Worm (Caenorhabditis elegans) whole organism, late embryonic: ENCODE results near the gene clec-256.
A peak's percentile ranks its signal among the peaks of the same experiment; 100 is the strongest.

ENCODE experiments used
- C08G9.2 ChIP-seq: sonication (generic microtip); optimal IDR thresholded peaks from 2 replicates; lab custom pipeline; 2016; ENCODE audit warnings: mild to moderate bottlenecking, missing genetic modification characterization, moderate library complexity, missing compliant biosample characterization
- C38D4.7 ChIP-seq: fragments of 200-800 bp; sonication (Bioruptor generic); optimal IDR thresholded peaks from 2 replicates; lab custom pipeline; 2018; ENCODE audit warnings: mild to moderate bottlenecking, missing genetic modification characterization, moderate library complexity, missing compliant biosample characterization
- Y22D7AL.16 ChIP-seq: sonication (generic microtip); optimal IDR thresholded peaks from 2 replicates; lab custom pipeline; 2016; ENCODE audit warnings: missing genetic modification characterization, missing compliant biosample characterization
- ama-1 ChIP-seq: fragments of 150-350 bp; optimal IDR thresholded peaks from 2 replicates; lab custom pipeline; 2014
- ceh-18 ChIP-seq: sonication (generic microtip); optimal IDR thresholded peaks from 2 replicates; lab custom pipeline; 2016; ENCODE audit warnings: missing genetic modification characterization, missing compliant biosample characterization
- ceh-19 ChIP-seq: fragments of 200-800 bp; sonication (Bioruptor generic); optimal IDR thresholded peaks from 2 replicates; lab custom pipeline; 2018; ENCODE audit warnings: mild to moderate bottlenecking, missing genetic modification characterization, missing compliant biosample characterization
- ceh-2 ChIP-seq: sonication (generic microtip); optimal IDR thresholded peaks from 2 replicates; lab custom pipeline; 2016; ENCODE audit warnings: missing genotype, missing genetic modification characterization, missing compliant biosample characterization
- ceh-22 ChIP-seq: sonication (generic microtip); optimal IDR thresholded peaks from 2 replicates; lab custom pipeline; 2017; ENCODE audit warnings: missing biosample characterization, missing genetic modification characterization
- ceh-24 ChIP-seq: sonication (generic microtip); optimal IDR thresholded peaks from 2 replicates; lab custom pipeline; 2016; ENCODE audit warnings: mild to moderate bottlenecking, missing genetic modification characterization, missing compliant biosample characterization
- ceh-31 ChIP-seq: sonication (generic microtip); optimal IDR thresholded peaks from 2 replicates; lab custom pipeline; 2016; ENCODE audit warnings: missing genetic modification characterization, missing compliant biosample characterization
- ceh-34 ChIP-seq: sonication (generic microtip); optimal IDR thresholded peaks from 2 replicates; lab custom pipeline; 2016; ENCODE audit warnings: mild to moderate bottlenecking, missing genetic modification characterization, missing compliant biosample characterization
- ceh-45 ChIP-seq: fragments of 200-800 bp; sonication (Bioruptor generic); IDR thresholded peaks from 2 replicates; pipeline ENCODE4 v1.3.6; 2022; ENCODE audit warnings: missing genetic modification reagents, missing genetic modification characterization, missing compliant biosample characterization
- ceh-48 ChIP-seq: sonication (generic microtip); optimal IDR thresholded peaks from 2 replicates; lab custom pipeline; 2016; ENCODE audit warnings: missing genetic modification characterization, inconsistent platforms, missing compliant biosample characterization
- ceh-6 ChIP-seq: fragments of 200-800 bp; sonication (Bioruptor generic); optimal IDR thresholded peaks from 2 replicates; lab custom pipeline; 2018; ENCODE audit warnings: mild to moderate bottlenecking, missing genetic modification characterization, missing compliant biosample characterization
- dmd-4 ChIP-seq: sonication (generic microtip); optimal IDR thresholded peaks from 2 replicates; lab custom pipeline; 2016; ENCODE audit warnings: borderline replicate concordance, missing genetic modification characterization, missing compliant biosample characterization
- dve-1 ChIP-seq: sonication (generic microtip); optimal IDR thresholded peaks from 2 replicates; lab custom pipeline; 2017; ENCODE audit warnings: antibody characterized with exemption, mild to moderate bottlenecking, missing genetic modification characterization, missing compliant biosample characterization
- elt-2 ChIP-seq: sonication (generic microtip); optimal IDR thresholded peaks from 2 replicates; lab custom pipeline; 2016; ENCODE audit warnings: missing genetic modification reagents, missing genetic modification characterization, missing compliant biosample characterization
- elt-4 ChIP-seq: sonication (generic microtip); optimal IDR thresholded peaks from 2 replicates; lab custom pipeline; 2016; ENCODE audit warnings: missing genetic modification characterization, missing compliant biosample characterization
- ets-4 ChIP-seq: sonication (generic microtip); optimal IDR thresholded peaks from 2 replicates; lab custom pipeline; 2016; ENCODE audit warnings: missing genetic modification characterization, missing compliant biosample characterization
- eyg-1 ChIP-seq: sonication (generic microtip); optimal IDR thresholded peaks from 2 replicates; lab custom pipeline; 2016; ENCODE audit warnings: missing genotype, missing genetic modification characterization, missing compliant biosample characterization
- fax-1 ChIP-seq: sonication (generic microtip); optimal IDR thresholded peaks from 2 replicates; lab custom pipeline; 2016; ENCODE audit warnings: missing genotype, missing genetic modification characterization, missing compliant biosample characterization
- fkh-10 ChIP-seq: fragments of 150-350 bp; optimal IDR thresholded peaks from 2 replicates; lab custom pipeline; 2014; ENCODE audit warnings: missing biosample characterization, missing genetic modification reagents, missing genetic modification characterization
- gmeb-2 ChIP-seq: sonication (generic microtip); optimal IDR thresholded peaks from 2 replicates; lab custom pipeline; 2016; ENCODE audit warnings: missing genetic modification characterization, inconsistent platforms, missing compliant biosample characterization
- hlh-6 ChIP-seq: sonication (generic microtip); optimal IDR thresholded peaks from 2 replicates; lab custom pipeline; 2016; ENCODE audit warnings: missing genotype, missing genetic modification characterization, missing compliant biosample characterization
- lim-6 ChIP-seq: sonication (generic microtip); optimal IDR thresholded peaks from 2 replicates; lab custom pipeline; 2016; ENCODE audit warnings: missing genetic modification characterization, missing compliant biosample characterization
- madf-2 ChIP-seq: sonication (generic microtip); optimal IDR thresholded peaks from 2 replicates; lab custom pipeline; 2017; ENCODE audit warnings: missing genetic modification characterization, missing compliant biosample characterization
- mec-3 ChIP-seq: sonication (generic microtip); optimal IDR thresholded peaks from 2 replicates; lab custom pipeline; 2016; ENCODE audit warnings: borderline replicate concordance, missing genetic modification characterization, missing compliant biosample characterization
- nfya-1 ChIP-seq: sonication (generic microtip); optimal IDR thresholded peaks from 2 replicates; lab custom pipeline; 2017; ENCODE audit warnings: missing genetic modification characterization, mild to moderate bottlenecking, missing compliant biosample characterization, antibody characterized with exemption, moderate library complexity
- nhr-11 ChIP-seq: fragments of 150-350 bp; optimal IDR thresholded peaks from 2 replicates; lab custom pipeline; 2014; ENCODE audit warnings: missing biosample characterization, missing genetic modification characterization
- nhr-232 ChIP-seq: sonication (generic microtip); optimal IDR thresholded peaks from 2 replicates; lab custom pipeline; 2016; ENCODE audit warnings: missing genetic modification characterization, missing compliant biosample characterization
- npax-4 ChIP-seq: sonication (generic microtip); optimal IDR thresholded peaks from 2 replicates; lab custom pipeline; 2016; ENCODE audit warnings: missing genetic modification characterization, missing compliant biosample characterization
- pag-3 ChIP-seq: sonication (generic microtip); optimal IDR thresholded peaks from 2 replicates; lab custom pipeline; 2016; ENCODE audit warnings: missing compliant biosample characterization, missing genetic modification characterization, borderline replicate concordance
- pat-9 ChIP-seq: fragments of 200-800 bp; sonication (Bioruptor generic); optimal IDR thresholded peaks from 2 replicates; lab custom pipeline; 2018; ENCODE audit warnings: mild to moderate bottlenecking, missing genetic modification characterization, moderate library complexity, missing compliant biosample characterization
- pax-1 ChIP-seq: fragments of 150-350 bp; optimal IDR thresholded peaks from 2 replicates; lab custom pipeline; 2014; ENCODE audit warnings: missing biosample characterization, missing genetic modification characterization
- pha-2 ChIP-seq: sonication (generic microtip); optimal IDR thresholded peaks from 2 replicates; lab custom pipeline; 2017; ENCODE audit warnings: mild to moderate bottlenecking, missing genetic modification characterization, missing compliant biosample characterization
- pha-4 ChIP-seq: fragments of 150-350 bp; optimal IDR thresholded peaks from 2 replicates; lab custom pipeline; 2018; ENCODE audit warnings: missing biosample characterization, missing genetic modification reagents, missing genetic modification characterization
- pros-1 ChIP-seq: fragments of 150-350 bp; optimal IDR thresholded peaks from 2 replicates; lab custom pipeline; 2014; ENCODE audit warnings: missing biosample characterization, missing genetic modification reagents, missing genetic modification characterization
- rnt-1 ChIP-seq: sonication (generic microtip); optimal IDR thresholded peaks from 2 replicates; lab custom pipeline; 2016; ENCODE audit warnings: missing genetic modification characterization, missing compliant biosample characterization
- sdc-2 ChIP-seq: sonication (generic microtip); optimal IDR thresholded peaks from 2 replicates; lab custom pipeline; 2016; ENCODE audit warnings: missing genotype, missing genetic modification characterization, missing compliant biosample characterization
- sox-2 ChIP-seq: fragments of 200-800 bp; sonication (Bioruptor generic); IDR thresholded peaks from 2 replicates; pipeline ENCODE4 v1.3.6; 2022; ENCODE audit warnings: missing genetic modification reagents, missing genetic modification characterization, missing compliant biosample characterization
- syd-9 ChIP-seq: sonication (generic microtip); optimal IDR thresholded peaks from 2 replicates; lab custom pipeline; 2016; ENCODE audit warnings: mild to moderate bottlenecking, missing genetic modification characterization, moderate library complexity, missing compliant biosample characterization
- tbx-7 ChIP-seq: sonication (generic microtip); optimal IDR thresholded peaks from 2 replicates; lab custom pipeline; 2016; ENCODE audit warnings: missing genotype, missing genetic modification characterization, missing compliant biosample characterization
- unc-42 ChIP-seq: sonication (generic microtip); optimal IDR thresholded peaks from 2 replicates; lab custom pipeline; 2016; ENCODE audit warnings: missing genotype, missing genetic modification characterization, missing compliant biosample characterization
- unc-86 ChIP-seq: sonication (generic microtip); optimal IDR thresholded peaks from 2 replicates; lab custom pipeline; 2016; ENCODE audit warnings: missing genetic modification characterization, missing compliant biosample characterization
- ztf-16 ChIP-seq: sonication (generic microtip); optimal IDR thresholded peaks from 2 replicates; lab custom pipeline; 2017; ENCODE audit warnings: missing genetic modification characterization, missing compliant biosample characterization

clec-256 gene

ce11 chrV:18723604-18724003 lies 47.9 kb upstream of the clec-256 start (continued):
- TF ChIP-seq ama-1 (lab: Kevin White, UChicago) (no peak), ceh-6 (GFP tag; lab: Kevin White, UChicago) (peak; percentile 27), sox-2 (no peak; the same call in 1 of the 2 replicates), ceh-31 (tag; lab: Kevin White, UChicago) (peak; percentile 97), pax-1 (peak; percentile 70), npax-4 (tag; lab: Kevin White, UChicago) (no peak), rnt-1 (tag; lab: Kevin White, UChicago) (peak; percentile 21), syd-9 (peak; percentile 29), ztf-16 (tag; lab: Kevin White, UChicago) (peak; percentile 26), pha-4 (tag; lab: Kevin White, UChicago) (no peak), ceh-19 (peak; percentile 85), madf-2 (tag; lab: Kevin White, UChicago) (no peak), nhr-232 (tag; lab: Kevin White, UChicago) (no peak), ceh-22 (tag; lab: Kevin White, UChicago) (peak; percentile 9), ceh-24 (tag; lab: Kevin White, UChicago) (no peak), C38D4.7 (no peak), elt-4 (tag; lab: Kevin White, UChicago) (no peak), Y22D7AL.16 (tag; lab: Kevin White, UChicago) (no peak), unc-86 (tag; lab: Kevin White, UChicago) (peak; percentile 54), pag-3 (tag; lab: Kevin White, UChicago) (no peak), pha-2 (tag; lab: Kevin White, UChicago) (peak; percentile 59), nfya-1 (peak; percentile 97), ets-4 (peak; percentile 62), ceh-34 (tag; lab: Kevin White, UChicago) (peak; percentile 50), elt-2 (tag; lab: Kevin White, UChicago) (peak; percentile 14), nhr-11 (no peak), ceh-48 (peak; percentile 90), ceh-18 (tag; lab: Kevin White, UChicago) (peak; percentile 31), ceh-2 (tag; lab: Kevin White, UChicago) (peak; percentile 7), ceh-45 (no peak), dve-1 (tag; lab: Kevin White, UChicago) (peak; percentile 52), fax-1 (no peak), pat-9 (tag; lab: Kevin White, UChicago) (peak; percentile 49), pros-1 (tag; lab: Kevin White, UChicago) (peak; percentile 79), mec-3 (tag; lab: Kevin White, UChicago) (no peak), gmeb-2 (tag; lab: Kevin White, UChicago) (no peak)

- TF ChIP-seq C38D4.7 (no peak), ceh-6 (GFP tag; lab: Kevin White, UChicago) (no peak)
Measured at ce11 chrV:18724076-18724475, 47.4 kb upstream of the clec-256 start.

- TF ChIP-seq nhr-11 = no peak
- TF ChIP-seq nfya-1 = no peak
- no peak for TF ChIP-seq Y22D7AL.16 (tag; lab: Kevin White, UChicago)
- TF ChIP-seq unc-42 (tag; lab: Kevin White, UChicago) = peak; percentile 72
- TF ChIP-seq fkh-10 (GFP tag; lab: Kevin White, UChicago) = no peak
Measured at ce11 chrV:18725858-18726257, 45.6 kb upstream of the clec-256 start.

DNA sequence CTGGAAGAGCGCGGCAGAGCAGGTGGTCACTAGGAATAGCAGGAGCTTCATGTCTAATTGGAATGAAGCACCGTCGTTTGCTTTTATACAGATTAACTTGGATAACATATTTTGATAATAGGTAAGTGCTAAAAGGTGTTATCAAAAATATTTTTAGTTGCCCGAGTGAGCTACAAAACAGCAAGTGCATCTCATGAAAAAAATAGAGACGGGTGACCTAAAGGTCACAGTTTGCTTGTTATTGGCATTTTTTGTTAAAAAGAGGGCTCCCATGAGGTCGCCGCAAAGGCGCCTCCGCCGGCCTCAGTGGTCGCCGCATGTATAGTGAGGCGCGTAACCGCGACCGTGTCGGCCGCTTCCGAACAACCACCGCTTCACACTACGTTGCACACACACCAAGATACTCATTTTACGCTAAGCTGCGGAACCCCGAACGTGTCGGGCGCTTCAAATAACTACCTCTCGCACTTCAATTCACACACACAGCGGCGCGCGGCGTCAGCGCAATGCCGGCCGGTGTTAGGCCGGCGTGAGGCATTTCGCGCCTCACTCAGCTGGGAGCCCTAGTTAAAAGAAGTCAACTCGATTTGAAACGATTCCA lies 42.1 kb upstream of the clec-256 start, which contains the start of gene asp-19:
asp-19 (minus strand) TSS at position 51 of the 601 bp plus-strand sequence.
- TF ChIP-seq sdc-2 (tag; lab: Kevin White, UChicago) = no peak
- no peak for TF ChIP-seq C08G9.2 (tag; lab: Kevin White, UChicago)
- TF ChIP-seq tbx-7 (tag; lab: Kevin White, UChicago) = no peak
- no peak for TF ChIP-seq dmd-4 (tag; lab: Kevin White, UChicago)
- TF ChIP-seq hlh-6 (tag; lab: Kevin White, UChicago) = no peak
- no peak for TF ChIP-seq nfya-1
- no peak for TF ChIP-seq eyg-1 (tag; lab: Kevin White, UChicago)
- no peak for TF ChIP-seq lim-6 (tag; lab: Kevin White, UChicago)
- TF ChIP-seq C38D4.7 = no peak
- no peak for TF ChIP-seq fax-1
